Worm (Caenorhabditis elegans) whole organism, young adult: ENCODE results near the gene F10E9.3.

Experiments used
- B0261.1 ChIP-seq: sonication (generic microtip); optimal IDR thresholded peaks from 2 replicates; lab custom pipeline; 2016; ENCODE audit warnings: mild to moderate bottlenecking, missing genetic modification characterization, moderate library complexity, missing compliant biosample characterization
- D2030.7 ChIP-seq: fragments of 200-800 bp; sonication (Bioruptor generic); IDR thresholded peaks from 2 replicates; pipeline ENCODE4 v1.3.6; 2022; ENCODE audit warnings: missing genetic modification reagents, missing genetic modification characterization, missing compliant biosample characterization
- F22D6.2 ChIP-seq: sonication (generic microtip); optimal IDR thresholded peaks from 2 replicates; lab custom pipeline; 2016; ENCODE audit warnings: mild to moderate bottlenecking, missing genetic modification characterization, missing compliant biosample characterization
- F33H1.4 ChIP-seq: fragments of 200-800 bp; sonication (Bioruptor generic); IDR thresholded peaks from 2 replicates; pipeline ENCODE4 v1.3.6; 2022; ENCODE audit warnings: missing genetic modification reagents, missing genetic modification characterization, missing compliant biosample characterization
- F57A8.1 ChIP-seq: fragments of 200-800 bp; sonication (Bioruptor generic); optimal IDR thresholded peaks from 2 replicates; lab custom pipeline; 2018; ENCODE audit warnings: mild to moderate bottlenecking, missing genetic modification characterization, moderate library complexity, missing compliant biosample characterization
- F57C9.4 ChIP-seq: sonication (generic microtip); optimal IDR thresholded peaks from 2 replicates; lab custom pipeline; 2017; ENCODE audit warnings: mild to moderate bottlenecking, missing genetic modification characterization, missing compliant biosample characterization
- Y53G8AR.9 ChIP-seq: fragments of 200-800 bp; sonication (Bioruptor generic); conservative IDR thresholded peaks from 2 replicates; pipeline ENCODE4 v1.3.6; 2022; ENCODE audit warnings: missing genetic modification reagents, missing genetic modification characterization, missing compliant biosample characterization
- Y67H2A.10 ChIP-seq: fragments of 200-800 bp; sonication (Bioruptor generic); conservative IDR thresholded peaks from 2 replicates; pipeline ENCODE4 v1.3.6; 2022; ENCODE audit warnings: missing genetic modification reagents, missing genetic modification characterization, missing compliant biosample characterization
- ZK185.1 ChIP-seq: sonication (generic microtip); optimal IDR thresholded peaks from 2 replicates; lab custom pipeline; 2016; ENCODE audit warnings: mild to moderate bottlenecking, missing genetic modification characterization, missing compliant biosample characterization; ENCODE audit not compliant: poor library complexity, severe bottlenecking
- aptf-2 ChIP-seq: fragments of 200-800 bp; sonication (Bioruptor generic); conservative IDR thresholded peaks from 2 replicates; pipeline ENCODE4 v1.3.6; 2022; ENCODE audit warnings: missing genetic modification reagents, missing genetic modification characterization, missing compliant biosample characterization
- attf-3 ChIP-seq: fragments of 200-800 bp; sonication (Bioruptor generic); conservative IDR thresholded peaks from 2 replicates; pipeline ENCODE4 v1.3.6; 2022; ENCODE audit warnings: missing genetic modification reagents, missing genetic modification characterization, missing compliant biosample characterization
- attf-5 ChIP-seq: fragments of 200-800 bp; sonication (Bioruptor generic); optimal IDR thresholded peaks from 2 replicates; lab custom pipeline; 2018; ENCODE audit warnings: mild to moderate bottlenecking, missing genetic modification characterization, missing compliant biosample characterization
- bed-2 ChIP-seq: fragments of 200-800 bp; sonication (Bioruptor generic); IDR thresholded peaks from 2 replicates; pipeline ENCODE4 v1.3.6; 2022; ENCODE audit warnings: missing genetic modification reagents, missing genetic modification characterization, missing compliant biosample characterization
- ceh-100 ChIP-seq: fragments of 200-800 bp; sonication (Bioruptor generic); IDR thresholded peaks from 2 replicates; pipeline ENCODE4 v1.3.6; 2022; ENCODE audit warnings: missing genetic modification reagents, missing genetic modification characterization, missing compliant biosample characterization
- ceh-27 ChIP-seq: fragments of 200-800 bp; sonication (Bioruptor generic); optimal IDR thresholded peaks from 2 replicates; lab custom pipeline; 2018; ENCODE audit warnings: mild to moderate bottlenecking, missing genetic modification characterization, moderate library complexity, missing compliant biosample characterization
- ceh-58 ChIP-seq: fragments of 200-800 bp; sonication (Bioruptor generic); IDR thresholded peaks from 2 replicates; pipeline ENCODE4 v1.3.6; 2022; ENCODE audit warnings: missing genetic modification characterization, missing compliant biosample characterization
- ceh-79 ChIP-seq: sonication (generic microtip); optimal IDR thresholded peaks from 2 replicates; lab custom pipeline; 2017; ENCODE audit warnings: mild to moderate bottlenecking, missing genetic modification characterization, missing compliant biosample characterization
- ceh-91 ChIP-seq: fragments of 200-800 bp; sonication (Bioruptor generic); IDR thresholded peaks from 2 replicates; pipeline ENCODE4 v1.3.6; 2022; ENCODE audit warnings: missing genetic modification reagents, missing genetic modification characterization, missing compliant biosample characterization
- die-1 ChIP-seq: sonication (generic microtip); optimal IDR thresholded peaks from 2 replicates; lab custom pipeline; 2016; ENCODE audit warnings: missing genotype, mild to moderate bottlenecking, missing genetic modification characterization, missing compliant biosample characterization
- dox-1 ChIP-seq: fragments of 200-800 bp; sonication (Bioruptor generic); IDR thresholded peaks from 2 replicates; pipeline ENCODE4 v1.3.6; 2022; ENCODE audit warnings: missing genetic modification reagents, missing genetic modification characterization, missing compliant biosample characterization
- fkh-3 ChIP-seq: sonication (generic microtip); optimal IDR thresholded peaks from 2 replicates; lab custom pipeline; 2016; ENCODE audit warnings: mild to moderate bottlenecking, missing genetic modification characterization, missing compliant biosample characterization
- hmg-1.2 ChIP-seq: fragments of 200-800 bp; sonication (Bioruptor generic); IDR thresholded peaks from 2 replicates; pipeline ENCODE4 v1.3.6; 2022; ENCODE audit warnings: missing genetic modification reagents, missing genetic modification characterization, missing compliant biosample characterization
- let-607 ChIP-seq, 2 experiments: fragments of 200-800 bp in 1 of 2; sonication (Bioruptor generic) in 1 of 2; sonication (generic microtip) in 1 of 2; optimal IDR thresholded peaks; 2 replicates each; lab custom pipeline; 2016 to 2018; ENCODE audit warnings: mild to moderate bottlenecking in 2 of 2, missing compliant biosample characterization in 2 of 2, missing genetic modification characterization in 2 of 2, moderate library complexity in 2 of 2, missing genotype in 1 of 2
- lin-40 ChIP-seq: sonication (generic microtip); optimal IDR thresholded peaks from 2 replicates; lab custom pipeline; 2016; ENCODE audit warnings: missing genetic modification characterization, mild to moderate bottlenecking, missing compliant biosample characterization, missing genotype, missing genetic modification reagents
- lin-54 ChIP-seq: fragments of 200-800 bp; sonication (Bioruptor generic); optimal IDR thresholded peaks from 2 replicates; lab custom pipeline; 2018; ENCODE audit warnings: mild to moderate bottlenecking, missing genetic modification characterization, missing compliant biosample characterization
- lir-1 ChIP-seq: fragments of 200-800 bp; sonication (Bioruptor generic); conservative IDR thresholded peaks from 2 replicates; pipeline ENCODE4 v1.3.6; 2022; ENCODE audit warnings: missing genetic modification reagents, missing genetic modification characterization, missing compliant biosample characterization
- lsl-1 ChIP-seq: fragments of 200-800 bp; sonication (Bioruptor generic); optimal IDR thresholded peaks from 2 replicates; lab custom pipeline; 2018; ENCODE audit warnings: mild to moderate bottlenecking, missing genetic modification characterization, moderate library complexity, missing compliant biosample characterization
- madf-10 ChIP-seq: sonication (generic microtip); optimal IDR thresholded peaks from 2 replicates; lab custom pipeline; 2016; ENCODE audit warnings: mild to moderate bottlenecking, missing genetic modification characterization, missing compliant biosample characterization
- mcd-1 ChIP-seq: fragments of 200-800 bp; sonication (Bioruptor generic); IDR thresholded peaks from 2 replicates; pipeline ENCODE4 v1.3.6; 2022; ENCODE audit warnings: missing genetic modification reagents, missing genetic modification characterization, missing compliant biosample characterization
- mel-28 ChIP-seq: sonication (generic microtip); optimal IDR thresholded peaks from 2 replicates; lab custom pipeline; 2016; ENCODE audit warnings: borderline replicate concordance, mild to moderate bottlenecking, missing genetic modification characterization, missing compliant biosample characterization
- nhr-80 ChIP-seq: sonication (generic microtip); optimal IDR thresholded peaks from 2 replicates; lab custom pipeline; 2016; ENCODE audit warnings: missing genetic modification characterization, missing compliant biosample characterization
- pbrm-1 ChIP-seq: fragments of 200-800 bp; sonication (Bioruptor generic); IDR thresholded peaks from 2 replicates; pipeline ENCODE4 v1.3.6; 2022; ENCODE audit warnings: missing genetic modification reagents, missing genetic modification characterization, missing compliant biosample characterization
- pha-4 ChIP-seq: fragments of 150-350 bp; sonication (generic microtip); optimal IDR thresholded peaks from 2 replicates; lab custom pipeline; 2014; ENCODE audit warnings: missing biosample characterization, missing genetic modification reagents, missing genetic modification characterization
- rcor-1 ChIP-seq: fragments of 200-800 bp; sonication (Bioruptor generic); IDR thresholded peaks from 2 replicates; pipeline ENCODE4 v1.3.6; 2022; ENCODE audit warnings: missing genetic modification reagents, missing genetic modification characterization, missing compliant biosample characterization
- rec-8 ChIP-seq, 2 experiments: sonication (generic microtip); optimal IDR thresholded peaks; 2 replicates each; lab custom pipeline; 2016; ENCODE audit warnings: mild to moderate bottlenecking in 2 of 2, missing genetic modification characterization in 2 of 2, missing genetic modification reagents in 2 of 2, missing genotype in 2 of 2, missing biosample characterization in 1 of 2, missing compliant biosample characterization in 1 of 2, moderate library complexity in 1 of 2
- repo-1 ChIP-seq: sonication (generic microtip); optimal IDR thresholded peaks from 2 replicates; lab custom pipeline; 2017; ENCODE audit warnings: mild to moderate bottlenecking, missing genetic modification characterization, missing compliant biosample characterization
- rpc-1 ChIP-seq, 2 experiments: fragments of 150-350 bp in 1 of 2; sonication (generic microtip) in 1 of 2; optimal IDR thresholded peaks; 2 replicates each; lab custom pipeline; 2014 to 2018; ENCODE audit warnings: missing biosample characterization in 1 of 2, missing genetic modification characterization in 1 of 2, missing genetic modification reagents in 1 of 2, missing genotype in 1 of 2
- sdz-38 ChIP-seq: sonication (generic microtip); optimal IDR thresholded peaks from 2 replicates; lab custom pipeline; 2016; ENCODE audit warnings: missing genotype, missing genetic modification characterization, missing compliant biosample characterization
- snpc-1.1 ChIP-seq: sonication (generic microtip); optimal IDR thresholded peaks from 2 replicates; lab custom pipeline; 2017; ENCODE audit warnings: missing genetic modification characterization, mild to moderate bottlenecking, missing compliant biosample characterization, antibody characterized with exemption, moderate library complexity, missing genotype, missing genetic modification reagents; ENCODE audit not compliant: insufficient read depth
- snpc-4 ChIP-seq, 5 experiments: fragments of 150-350 bp in 1 of 5; sonication (generic microtip) in 4 of 5; optimal IDR thresholded peaks; 2 replicates each; lab custom pipeline; 2014 to 2018; ENCODE audit warnings: missing genetic modification characterization in 5 of 5, missing biosample characterization in 3 of 5, antibody characterized with exemption in 2 of 5, mild to moderate bottlenecking in 2 of 5, missing compliant biosample characterization in 2 of 5, missing genotype in 2 of 5, moderate library complexity in 2 of 5, missing genetic modification reagents in 1 of 5
- tbp1 ChIP-seq: fragments of 200-800 bp; sonication (Bioruptor generic); optimal IDR thresholded peaks from 2 replicates; lab custom pipeline; 2018; ENCODE audit warnings: mild to moderate bottlenecking, missing genetic modification characterization, missing compliant biosample characterization
- unc-130 ChIP-seq: sonication (generic microtip); optimal IDR thresholded peaks from 2 replicates; lab custom pipeline; 2016; ENCODE audit warnings: missing genetic modification reagents, missing genetic modification characterization, missing compliant biosample characterization
- zim-3 ChIP-seq: sonication (generic microtip); optimal IDR thresholded peaks from 2 replicates; lab custom pipeline; 2017; ENCODE audit warnings: mild to moderate bottlenecking, missing genetic modification characterization, moderate library complexity, missing compliant biosample characterization
- ztf-18 ChIP-seq: sonication (generic microtip); optimal IDR thresholded peaks from 2 replicates; lab custom pipeline; 2016; ENCODE audit warnings: missing genotype, mild to moderate bottlenecking, missing genetic modification characterization, missing compliant biosample characterization
- ztf-3 ChIP-seq: fragments of 200-800 bp; sonication (Bioruptor generic); optimal IDR thresholded peaks from 2 replicates; lab custom pipeline; 2018; ENCODE audit warnings: mild to moderate bottlenecking, missing genetic modification characterization, missing compliant biosample characterization
- ztf-6 ChIP-seq: fragments of 200-800 bp; sonication (Bioruptor generic); IDR thresholded peaks from 2 replicates; pipeline ENCODE4 v1.3.6; 2022; ENCODE audit warnings: missing genetic modification reagents, missing genetic modification characterization, missing compliant biosample characterization

Gene F10E9.3

DNA sequence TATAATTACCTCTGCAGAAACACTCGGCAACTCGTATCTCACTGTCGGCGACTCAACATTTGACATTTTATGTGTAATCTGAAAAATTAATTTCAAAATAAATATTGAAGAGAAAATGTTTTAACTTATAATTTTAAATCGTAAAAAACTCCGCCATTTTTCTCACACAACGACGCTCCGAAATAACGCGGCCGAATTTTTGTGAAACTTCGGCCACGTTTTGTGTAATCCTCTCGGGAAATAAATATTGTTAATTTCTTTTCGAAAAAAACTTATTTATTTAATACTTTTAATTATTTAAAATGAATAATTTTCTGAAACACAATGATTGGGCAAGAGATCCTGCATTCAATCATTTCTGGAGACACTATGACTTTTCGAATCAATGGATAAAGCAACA, 3.5 kb upstream of the F10E9.3 start, which contains the start of the genes F10E9.7 and F10E9.5 (continued):
- no peak for TF ChIP-seq ztf-3
- TF ChIP-seq snpc-1.1 (tag; lab: Kevin White, UChicago): peak; percentile 46
- peak; percentile 74 for TF ChIP-seq lin-40 (tag; lab: Kevin White, UChicago)
- peak; percentile 70 for TF ChIP-seq ceh-91 (GFP tag; lab: Robert Waterston, UW)
- peak; percentile 73; the same call in 1 of the 2 replicates for TF ChIP-seq mcd-1 (GFP tag; lab: Robert Waterston, UW)
- peak; percentile 75; the same call in 1 of the 2 replicates for TF ChIP-seq lir-1
- TF ChIP-seq hmg-1.2 (GFP tag; lab: Robert Waterston, UW): peak; percentile 42
- TF ChIP-seq ZK185.1 (tag; lab: Kevin White, UChicago): peak; percentile 96
- no peak for TF ChIP-seq ceh-79 (tag; lab: Kevin White, UChicago)
- peak; percentile 17 for TF ChIP-seq nhr-80
- no peak for TF ChIP-seq fkh-3 (tag; lab: Kevin White, UChicago)
- peak; percentile 98 for TF ChIP-seq attf-3 (GFP tag; lab: Robert Waterston, UW)
- TF ChIP-seq ceh-58 (GFP tag; lab: Robert Waterston, UW): no peak
- peak; percentile 8 for TF ChIP-seq F57C9.4 (tag; lab: Kevin White, UChicago)
- peak; percentile 72 for TF ChIP-seq rcor-1
- peak; percentile 92 for TF ChIP-seq ceh-27 (GFP tag; lab: Kevin White, UChicago)
- TF ChIP-seq tbp1 (GFP tag; lab: Kevin White, UChicago): peak; percentile 61
- peak; percentile 58 for TF ChIP-seq lsl-1 (GFP tag; lab: Kevin White, UChicago)
- TF ChIP-seq dox-1: peak; percentile 87
- TF ChIP-seq pbrm-1: no peak
- TF ChIP-seq F22D6.2: peak; percentile 13
- TF ChIP-seq unc-130 (GFP tag; lab: Kevin White, UChicago): peak; percentile 94
- TF ChIP-seq die-1 (tag; lab: Kevin White, UChicago): no peak
- peak; percentile 85 for TF ChIP-seq lin-54 (GFP tag; lab: Kevin White, UChicago)
- TF ChIP-seq pha-4: no peak
- TF ChIP-seq F57A8.1 (GFP tag; lab: Kevin White, UChicago): peak; percentile 44
- peak; percentile 75 for TF ChIP-seq attf-5 (GFP tag; lab: Kevin White, UChicago)
- TF ChIP-seq ceh-100: peak; percentile 69
- no peak for TF ChIP-seq sdz-38 (tag; lab: Kevin White, UChicago)
- no peak for TF ChIP-seq mel-28 (tag; lab: Kevin White, UChicago)
- TF ChIP-seq madf-10 (tag; lab: Kevin White, UChicago): peak; percentile 83
- TF ChIP-seq snpc-4 (GFP tag; optimal IDR thresholded peaks at IDR 0.05; lab: Kevin White, UChicago): peak; percentile 12
- peak in 3 of 4 experiments; percentile 41 to 66 (median 51) for TF ChIP-seq snpc-4 (tag; optimal IDR thresholded peaks at IDR 0.05; lab: Kevin White, UChicago)
- TF ChIP-seq let-607 (tag; optimal IDR thresholded peaks at IDR 0.05; lab: Kevin White, UChicago): peak in 1 of 2 experiments; percentile 82
- TF ChIP-seq repo-1: no peak
- TF ChIP-seq D2030.7: peak; percentile 67
- peak; percentile 19 for TF ChIP-seq B0261.1 (tag; lab: Kevin White, UChicago)
- TF ChIP-seq Y67H2A.10 (GFP tag; lab: Robert Waterston, UW): peak; percentile 61; the same call in 1 of the 2 replicates
- peak; percentile 36 for TF ChIP-seq zim-3 (tag; lab: Kevin White, UChicago)
- no peak for TF ChIP-seq rpc-1 (optimal IDR thresholded peaks at IDR 0.05; lab: Kevin White, UChicago)
- TF ChIP-seq rpc-1 (tag; optimal IDR thresholded peaks at IDR 0.05; lab: Kevin White, UChicago): no peak
- peak; percentile 22 for TF ChIP-seq ztf-18 (tag; lab: Kevin White, UChicago)
- TF ChIP-seq rec-8 (tag; optimal IDR thresholded peaks at IDR 0.05; lab: Kevin White, UChicago): peak; percentile 14 to 92
- peak; percentile 59; the same call in 1 of the 2 replicates for TF ChIP-seq ztf-6 (GFP tag; lab: Robert Waterston, UW)
- TF ChIP-seq F33H1.4 (GFP tag; lab: Robert Waterston, UW): peak; percentile 68
- TF ChIP-seq aptf-2 (GFP tag; lab: Robert Waterston, UW): peak; percentile 84
- 0 out of 2 replicates have a peak, but pooled peaks have one; percentile 40 for TF ChIP-seq Y53G8AR.9 (GFP tag; lab: Robert Waterston, UW)
- peak; percentile 62; the same call in 1 of the 2 replicates for TF ChIP-seq bed-2 (GFP tag; lab: Robert Waterston, UW)
